Fruit fly (Drosophila melanogaster) whole organism, pupa: Measurements from ENCODE around the gene CG13314.

Experiments used
- CG10348 ChIP-seq: fragments of 200-800 bp; sonication (Bioruptor generic); IDR thresholded peaks from 2 replicates; pipeline ENCODE4 v1.3.6; 2022; ENCODE audit warnings: missing biosample characterization, missing genetic modification characterization
- CG12605 ChIP-seq: fragments of 200-800 bp; sonication (Bioruptor generic); IDR thresholded peaks from 2 replicates; pipeline ENCODE4 v1.3.6; 2022; ENCODE audit warnings: missing biosample characterization, missing genetic modification characterization
- CG14655 ChIP-seq: fragments of 200-800 bp; sonication (Bioruptor generic); optimal IDR thresholded peaks from 3 replicates; lab custom pipeline; 2017; ENCODE audit warnings: mild to moderate bottlenecking, missing biosample characterization, missing genetic modification reagents, missing genetic modification characterization
- CG15710 ChIP-seq: fragments of 200-800 bp; sonication (Bioruptor generic); optimal IDR thresholded peaks from 2 replicates; lab custom pipeline; 2018; ENCODE audit warnings: missing biosample characterization, mild to moderate bottlenecking, missing genetic modification characterization, moderate library complexity
- CG17806 ChIP-seq: fragments of 200-800 bp; sonication (Bioruptor generic); optimal IDR thresholded peaks from 2 replicates; lab custom pipeline; 2018; ENCODE audit warnings: missing biosample characterization, mild to moderate bottlenecking, missing genetic modification characterization, moderate library complexity
- CG32121 ChIP-seq: fragments of 200-800 bp; sonication (Bioruptor generic); IDR thresholded peaks from 2 replicates; pipeline ENCODE4 v1.3.6; 2022; ENCODE audit warnings: missing biosample characterization, missing genetic modification characterization
- CG34367 ChIP-seq: fragments of 200-800 bp; sonication (Bioruptor generic); optimal IDR thresholded peaks from 2 replicates; lab custom pipeline; 2018; ENCODE audit warnings: missing biosample characterization, mild to moderate bottlenecking, missing genetic modification characterization
- CG4496 ChIP-seq: fragments of 200-800 bp; sonication (Bioruptor generic); IDR thresholded peaks from 3 replicates; pipeline ENCODE4 v1.3.6; 2022; ENCODE audit warnings: missing biosample characterization, missing genetic modification characterization
- CG8159 ChIP-seq: fragments of 200-800 bp; sonication (Bioruptor generic); optimal IDR thresholded peaks from 3 replicates; lab custom pipeline; 2018; ENCODE audit warnings: missing biosample characterization, mild to moderate bottlenecking, missing genetic modification characterization, moderate library complexity
- CG8301 ChIP-seq: fragments of 200-800 bp; sonication (Bioruptor generic); optimal IDR thresholded peaks from 2 replicates; lab custom pipeline; 2018; ENCODE audit warnings: missing biosample characterization, mild to moderate bottlenecking, missing genetic modification characterization
- CG9948 ChIP-seq: fragments of 200-800 bp; sonication (Bioruptor generic); optimal IDR thresholded peaks from 2 replicates; lab custom pipeline; 2018; ENCODE audit warnings: missing biosample characterization, mild to moderate bottlenecking, missing genetic modification characterization, moderate library complexity
- D1 ChIP-seq: fragments of 200-800 bp; sonication (Bioruptor generic); optimal IDR thresholded peaks from 2 replicates; lab custom pipeline; 2018; ENCODE audit warnings: missing biosample characterization, mild to moderate bottlenecking, missing genetic modification characterization, moderate library complexity
- EcR ChIP-seq: fragments of 200-800 bp; sonication (Bioruptor generic); optimal IDR thresholded peaks from 3 replicates; lab custom pipeline; 2019; ENCODE audit warnings: missing biosample characterization, missing genetic modification characterization, mild to moderate bottlenecking, moderate library complexity, missing genetic modification reagents
- Ets98B ChIP-seq: fragments of 200-800 bp; sonication (Bioruptor generic); IDR thresholded peaks from 2 replicates; pipeline ENCODE4 v1.3.6; 2022; ENCODE audit warnings: missing biosample characterization, missing genetic modification characterization
- Pif1A ChIP-seq: fragments of 200-800 bp; sonication (Bioruptor generic); optimal IDR thresholded peaks from 3 replicates; lab custom pipeline; 2016; ENCODE audit warnings: missing biosample characterization, missing genetic modification characterization
- Pif1B ChIP-seq: fragments of 200-800 bp; sonication (Bioruptor generic); optimal IDR thresholded peaks from 3 replicates; lab custom pipeline; 2016; ENCODE audit warnings: missing biosample characterization, missing genetic modification characterization
- Snoo ChIP-seq: fragments of 200-800 bp; sonication (Bioruptor generic); optimal IDR thresholded peaks from 3 replicates; lab custom pipeline; 2017; ENCODE audit warnings: missing biosample characterization, mild to moderate bottlenecking, missing genetic modification characterization, inconsistent platforms
- fd96Ca ChIP-seq: fragments of 200-800 bp; sonication (Bioruptor generic); IDR thresholded peaks from 3 replicates; pipeline ENCODE4 v1.3.6; 2022; ENCODE audit warnings: missing biosample characterization, missing genetic modification characterization
- gl ChIP-seq: fragments of 200-800 bp; sonication (Bioruptor generic); optimal IDR thresholded peaks from 2 replicates; lab custom pipeline; 2018; ENCODE audit warnings: missing biosample characterization, mild to moderate bottlenecking, missing genetic modification characterization
- rn ChIP-seq: fragments of 200-800 bp; sonication (Bioruptor generic); IDR thresholded peaks from 2 replicates; pipeline ENCODE4 v1.3.6; 2022; ENCODE audit warnings: missing biosample characterization, missing genetic modification characterization

Gene CG13314

dm6 chr3L:9013745-9014144, 32.1 kb downstream of the CG13314 start:
- TF ChIP-seq Snoo (tag; lab: Kevin White, UChicago) (no peak), fd96Ca (no peak), CG34367 (tag; lab: Kevin White, UChicago) (no peak), CG10348 (no peak)

dm6 chr3L:9017414-9017813, 35.8 kb downstream of the CG13314 start:
- TF ChIP-seq CG17806, result no peak
- TF ChIP-seq fd96Ca, result no peak
- no peak for TF ChIP-seq CG4496 (GFP tag; lab: Robert Waterston, UW)
- TF ChIP-seq CG34367 (tag; lab: Kevin White, UChicago), result no peak
- no peak for TF ChIP-seq CG12605 (GFP tag; lab: Robert Waterston, UW)

- TF ChIP-seq D1 (tag; lab: Kevin White, UChicago) (no peak), CG12605 (GFP tag; lab: Robert Waterston, UW) (no peak), Pif1B (GFP tag; lab: Kevin White, UChicago) (no peak), rn (no peak), CG9948 (tag; lab: Kevin White, UChicago) (no peak), CG34367 (tag; lab: Kevin White, UChicago) (no peak), fd96Ca (no peak), gl (no peak)
- TF ChIP-seq, all 21 proteins: peak for 0
Observed at dm6 chr3L:9019196-9019662, 37.6 kb downstream of the CG13314 start, which contains the start of gene Doc2. Gene Doc2, minus strand, starts transcription at chr3L:9019246.

dm6 chr3L:9020436-9021370, 39.1 kb downstream of the CG13314 start:
- TF ChIP-seq CG8301 (no peak), EcR (GFP tag; lab: Kevin White, UChicago) (no peak), D1 (tag; lab: Kevin White, UChicago) (no peak), CG32121 (GFP tag; lab: Robert Waterston, UW) (no peak)

dm6 chr3L:9023627-9024026, 42.0 kb downstream of the CG13314 start:
- TF ChIP-seq gl (no peak), Pif1A (GFP tag; lab: Kevin White, UChicago) (no peak), Ets98B (GFP tag; lab: Robert Waterston, UW) (no peak), CG32121 (GFP tag; lab: Robert Waterston, UW) (no peak), CG14655 (GFP tag; lab: Kevin White, UChicago) (peak; percentile 39), Pif1B (GFP tag; lab: Kevin White, UChicago) (no peak), D1 (tag; lab: Kevin White, UChicago) (no peak), rn (no peak), CG34367 (tag; lab: Kevin White, UChicago) (peak; percentile 1), CG17806 (no peak)

- no peak for TF ChIP-seq CG9948 (tag; lab: Kevin White, UChicago)
Observed at dm6 chr3L:9024741-9025140, 43.1 kb downstream of the CG13314 start.

- TF ChIP-seq Ets98B (GFP tag; lab: Robert Waterston, UW) (no peak), CG8301 (no peak)
Observed at dm6 chr3L:9025178-9025577, 43.6 kb downstream of the CG13314 start.

- TF ChIP-seq CG17806 (peak; percentile 23), CG8159 (tag; lab: Kevin White, UChicago) (peak; percentile 44), Pif1A (GFP tag; lab: Kevin White, UChicago) (peak; percentile 20), CG15710 (peak; percentile 23), CG12605 (GFP tag; lab: Robert Waterston, UW) (no peak), Pif1B (GFP tag; lab: Kevin White, UChicago) (no peak)
Observed at dm6 chr3L:9025680-9026079, 44.1 kb downstream of the CG13314 start.

dm6 chr3L:9026568-9026967, 45.0 kb downstream of the CG13314 start:
- TF ChIP-seq fd96Ca, result no peak
- no peak for TF ChIP-seq gl
